Fruit fly (Drosophila melanogaster) S2 (cell line): ENCODE data around the gene Smvt.

Experiments
- CG8478 ChIP-seq: fragments of >200 bp; optimal IDR thresholded peaks from 2 replicates; lab custom pipeline; 2018
- CTCF ChIP-seq, 2 experiments: fragments of >200 bp; optimal IDR thresholded peaks; 2 replicates each; lab custom pipeline; 2018

DNA sequence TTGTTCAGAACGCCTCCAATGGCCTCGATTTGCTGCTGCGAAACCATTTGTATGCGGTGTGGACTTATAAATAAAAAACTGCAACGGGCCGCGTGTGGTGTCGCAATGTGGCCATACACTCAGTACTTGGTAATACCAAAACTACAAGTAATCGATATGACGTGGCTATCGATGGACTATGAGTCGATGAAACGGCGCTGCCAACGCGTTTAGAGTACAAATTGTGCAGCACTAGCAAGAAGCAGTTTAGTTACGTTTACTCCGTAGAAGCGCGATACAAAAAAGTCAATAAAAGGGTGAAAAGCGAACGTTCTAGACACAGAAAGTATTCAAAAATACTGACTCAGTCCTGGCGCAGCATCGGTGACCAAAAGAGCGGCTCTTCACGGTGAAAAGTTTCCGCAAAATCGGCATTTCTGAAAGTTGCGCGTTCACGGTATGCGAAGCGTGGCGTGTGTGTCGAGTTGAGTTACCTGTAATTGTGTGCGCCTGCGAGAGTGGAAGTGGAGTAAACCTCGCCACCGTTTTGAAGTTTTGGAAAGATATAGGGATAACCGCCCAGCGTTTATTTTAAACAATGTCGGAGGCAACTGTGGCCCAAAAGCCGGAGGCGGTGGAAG lies 13.8 kb downstream of the Smvt start, which contains the start of the genes nero and CG1910:
- peak; percentile 18 to 40 for TF ChIP-seq CTCF (optimal IDR thresholded peaks at IDR 0.05; lab: Kevin White, UChicago)
- no peak for TF ChIP-seq CG8478 (lab: Kevin White, UChicago)
